Worm (Caenorhabditis elegans): ENCODE data around the gene F52H2.5.
A peak's percentile ranks its signal among the peaks of the same experiment; 100 is the strongest.

The F52H2.5 gene

DNA sequence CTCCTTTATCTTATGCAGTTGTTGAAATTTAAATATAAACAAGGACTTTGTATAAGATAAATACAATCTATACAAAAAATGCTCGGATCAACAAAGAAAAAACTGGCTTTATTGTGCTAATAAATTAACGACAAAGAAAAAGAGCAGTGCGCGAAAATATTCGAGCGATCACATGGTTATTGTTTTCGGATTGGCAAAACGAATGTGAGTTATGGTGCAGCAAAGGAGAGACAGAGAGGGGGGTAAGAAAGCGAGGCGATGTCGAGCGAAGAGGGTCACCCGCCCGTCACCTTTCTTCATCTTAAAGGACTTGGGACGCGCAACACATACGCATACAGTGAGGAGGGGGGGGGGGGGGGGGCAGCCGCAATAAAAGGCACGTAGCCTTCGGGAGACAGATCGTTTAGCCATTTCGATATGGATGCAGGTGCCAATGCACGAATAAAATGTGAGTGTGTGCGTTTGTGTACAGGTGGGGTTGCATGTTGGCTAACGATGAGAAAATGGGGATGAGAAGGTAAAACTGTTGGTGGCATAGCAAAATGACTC is 23.3 kb upstream of the F52H2.5 start:
- TF ChIP-seq tbx-2 (tag; optimal IDR thresholded peaks at IDR 0.05) (peak; percentile 16), hlh-30 (tag; optimal IDR thresholded peaks at IDR 0.05; ENCODE audit: insufficient read depth) (peak; percentile 63), ceh-19 (GFP tag; optimal IDR thresholded peaks at IDR 0.05) (no peak), ceh-31 (tag; optimal IDR thresholded peaks at IDR 0.05) (peak; percentile 15)

DNA sequence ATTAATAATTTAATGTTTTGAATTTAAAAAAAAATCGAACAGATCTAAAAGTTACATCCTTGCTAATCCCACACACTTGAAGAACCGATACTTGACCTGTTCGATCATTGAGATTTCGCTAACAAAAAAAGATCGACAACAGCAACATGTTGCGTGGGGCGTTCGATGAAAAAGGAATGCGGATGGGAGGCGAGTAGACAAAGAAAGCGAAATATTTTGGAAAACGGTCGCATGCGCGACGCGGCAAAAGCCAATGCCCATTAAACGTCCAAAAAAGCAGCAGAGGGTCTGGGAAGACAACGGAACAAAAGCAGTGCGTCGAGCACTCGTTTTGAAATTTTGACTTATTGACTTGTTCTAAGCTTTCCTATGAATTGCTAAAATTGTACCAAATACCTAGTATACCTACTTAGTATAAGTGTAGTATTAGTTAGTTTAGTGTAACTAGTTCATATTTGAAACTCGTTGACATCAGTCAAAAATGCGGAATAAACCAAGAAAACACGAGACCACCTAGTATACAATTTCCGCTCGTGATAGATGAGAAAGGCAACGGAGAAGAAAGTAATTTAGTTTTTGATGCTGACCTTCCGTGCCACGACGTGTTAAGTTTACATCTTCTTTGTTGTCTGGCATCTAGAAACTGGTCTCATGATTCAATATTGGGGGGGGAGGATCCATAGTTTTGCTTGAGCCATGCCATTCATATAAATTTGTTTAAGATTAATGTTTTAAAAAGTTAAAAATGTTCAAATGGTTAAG is 22.1 kb upstream of the F52H2.5 start:
- TF ChIP-seq nhr-11 (tag; optimal IDR thresholded peaks at IDR 0.05) (no peak), tbx-7 (tag; optimal IDR thresholded peaks at IDR 0.05) (no peak), elt-2 (tag; optimal IDR thresholded peaks at IDR 0.05) (no peak), pag-3 (tag; optimal IDR thresholded peaks at IDR 0.05; ENCODE audit: borderline replicate concordance) (no peak), ets-4 (tag; optimal IDR thresholded peaks at IDR 0.05) (no peak), ama-1 (optimal IDR thresholded peaks at IDR 0.05) (no peak), ceh-48 (tag; optimal IDR thresholded peaks at IDR 0.05) (no peak), lim-6 (tag; optimal IDR thresholded peaks at IDR 0.05) (no peak), ceh-30 (tag; optimal IDR thresholded peaks at IDR 0.05) (no peak), rnt-1 (tag; optimal IDR thresholded peaks at IDR 0.05) (no peak), K02D7.2 (tag; optimal IDR thresholded peaks at IDR 0.05) (no peak), unc-3 (GFP tag; conservative IDR thresholded peaks at IDR 0.05) (no peak), unc-3 (tag; optimal IDR thresholded peaks at IDR 0.05) (no peak), madf-2 (tag; optimal IDR thresholded peaks at IDR 0.05) (no peak), fkh-6 (tag; optimal IDR thresholded peaks at IDR 0.05) (no peak), nfya-1 (tag; optimal IDR thresholded peaks at IDR 0.05) (no peak), pha-2 (tag; optimal IDR thresholded peaks at IDR 0.05) (no peak), hlh-13 (GFP tag; optimal IDR thresholded peaks at IDR 0.05) (no peak), ceh-18 (tag; optimal IDR thresholded peaks at IDR 0.05) (no peak)

DNA sequence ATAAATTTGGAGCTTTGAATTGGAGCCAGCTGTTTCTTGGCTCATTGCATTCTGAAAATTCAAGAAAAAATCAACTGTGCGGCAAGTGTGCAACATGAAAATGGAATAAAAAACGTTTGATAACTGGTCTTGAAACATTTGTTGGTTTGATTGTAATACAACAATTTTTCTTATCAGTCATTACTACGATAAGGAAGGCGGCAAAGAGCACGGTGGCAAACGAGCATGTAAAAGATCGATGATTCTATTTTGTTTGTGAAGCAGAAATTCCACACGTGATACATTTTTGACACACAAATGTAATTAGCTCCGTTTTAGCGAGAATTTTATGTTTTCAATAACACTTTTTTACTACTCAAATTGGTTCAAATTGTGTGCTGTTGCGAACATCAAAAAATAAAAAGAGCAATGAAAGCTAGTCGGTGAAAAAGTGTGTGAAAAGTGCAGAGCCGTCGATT is 20.7 kb upstream of the F52H2.5 start, which contains the start of gene H01M10.1:
Gene H01M10.1, minus strand, starts transcription at position 51 of the 458 bp plus-strand sequence.
- TF ChIP-seq Y22D7AL.16 (tag; optimal IDR thresholded peaks at IDR 0.05) (no peak), elt-2 (tag; optimal IDR thresholded peaks at IDR 0.05) (peak; percentile 51)

DNA sequence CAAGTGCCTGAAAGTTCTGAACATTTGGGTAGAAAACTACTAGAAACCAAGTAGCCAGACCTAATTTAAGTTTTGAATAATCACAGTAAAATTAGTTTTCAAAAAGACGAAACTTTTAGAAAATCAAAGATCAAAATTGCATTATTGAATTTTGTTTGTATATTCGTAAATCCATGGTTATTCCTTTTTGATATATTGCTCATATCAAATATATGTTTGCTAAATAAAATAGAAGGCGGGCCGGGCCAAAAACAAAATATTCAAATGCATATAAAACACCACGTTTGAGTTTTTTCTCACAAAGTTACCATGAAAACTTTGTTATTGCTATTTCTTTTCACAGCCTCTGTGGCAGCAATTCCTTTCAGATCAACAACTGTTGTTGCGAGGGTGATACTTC is 17.6 kb upstream of the F52H2.5 start, which contains the start of gene ttr-42:
Gene ttr-42, plus strand, starts transcription at position 301 of the 400 bp plus-strand sequence.
- TF ChIP-seq zip-5 (tag; optimal IDR thresholded peaks at IDR 0.05): no peak
- TF ChIP-seq mec-3 (tag; optimal IDR thresholded peaks at IDR 0.05; ENCODE audit: borderline replicate concordance): no peak
- TF ChIP-seq unc-55 (GFP tag; optimal IDR thresholded peaks at IDR 0.05): no peak
- no peak for TF ChIP-seq ceh-6 (GFP tag; optimal IDR thresholded peaks at IDR 0.05)
- no peak for TF ChIP-seq K02D7.2 (tag; optimal IDR thresholded peaks at IDR 0.05)
- no peak for TF ChIP-seq ztf-16 (tag; optimal IDR thresholded peaks at IDR 0.05)
- TF ChIP-seq che-1 (tag; optimal IDR thresholded peaks at IDR 0.05): no peak
- no peak for TF ChIP-seq hlh-13 (GFP tag; optimal IDR thresholded peaks at IDR 0.05)
- no peak for TF ChIP-seq tbx-7 (tag; optimal IDR thresholded peaks at IDR 0.05)
- TF ChIP-seq F13H6.1 (tag; optimal IDR thresholded peaks at IDR 0.05): no peak
- TF ChIP-seq ahr-1 (tag; optimal IDR thresholded peaks at IDR 0.05): no peak
- TF ChIP-seq ama-1 (optimal IDR thresholded peaks at IDR 0.05): no peak
- TF ChIP-seq rnt-1 (tag; optimal IDR thresholded peaks at IDR 0.05): no peak

DNA sequence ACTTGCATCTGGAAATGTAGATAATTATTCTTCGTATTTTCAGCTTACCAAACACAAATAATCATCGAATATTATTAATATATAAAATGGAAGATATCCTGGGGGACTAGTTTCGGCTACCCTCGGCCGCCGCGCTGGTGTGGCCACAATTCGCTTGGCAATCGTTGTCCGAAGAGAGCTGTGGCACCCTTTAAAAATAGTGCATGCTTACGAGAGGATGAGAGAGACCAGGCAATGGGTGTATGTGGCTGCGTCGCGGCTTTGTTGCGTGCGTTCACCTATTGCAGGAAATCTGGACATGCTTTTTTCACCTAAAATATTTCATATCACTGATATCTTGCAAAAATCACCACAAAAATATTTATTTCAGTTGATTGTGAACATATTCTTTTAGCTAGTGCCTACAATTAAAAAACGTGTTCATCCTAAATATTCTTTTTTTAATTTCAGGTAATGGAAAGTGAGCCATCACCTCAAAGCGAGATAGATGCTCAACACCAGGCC is 12.8 kb upstream of the F52H2.5 start, which contains the start of the genes ccd-5 and F52H2.1:
Gene ccd-5, minus strand, starts transcription at position 8 of the 504 bp plus-strand sequence.
Gene F52H2.1, plus strand, starts transcription at position 454 of the 504 bp plus-strand sequence.
- TF ChIP-seq ceh-19 (GFP tag; optimal IDR thresholded peaks at IDR 0.05) (peak; percentile 10), ceh-22 (tag; optimal IDR thresholded peaks at IDR 0.05) (no peak), ceh-31 (tag; optimal IDR thresholded peaks at IDR 0.05) (peak; percentile 44), Y22D7AL.16 (tag; optimal IDR thresholded peaks at IDR 0.05) (no peak)
